Fruit fly (Drosophila melanogaster): ENCODE results near the gene Spn28Dc.
"Not testable (repeated sequence)": the region's sequence is repeated elsewhere in the genome, so short reads cannot be mapped to it uniquely, and the experiment has no call there.

Spn28Dc gene

dm6 chr2L:7984059-7984800 is 22.8 kb downstream of the Spn28Dc start, which contains the start of gene Snoo (continued):
- no peak for TF ChIP-seq CG7368 (GFP tag; optimal IDR thresholded peaks at IDR 0.05)
- TF ChIP-seq fkh (GFP tag; optimal IDR thresholded peaks at IDR 0.05): no peak
- no peak for TF ChIP-seq Met (GFP tag; optimal IDR thresholded peaks at IDR 0.05)
- TF ChIP-seq eg (GFP tag; IDR thresholded peaks at IDR 0.05): peak; percentile 50; the same call in 2 of the 3 replicates
- TF ChIP-seq CG11294 (GFP tag; IDR thresholded peaks at IDR 0.05): no peak
- no peak for TF ChIP-seq CG6854 (GFP tag; optimal IDR thresholded peaks at IDR 0.05)
- TF ChIP-seq achi (GFP tag; optimal IDR thresholded peaks at IDR 0.05): no peak
- no peak for TF ChIP-seq CG31627 (GFP tag; optimal IDR thresholded peaks at IDR 0.05)
- TF ChIP-seq Ets96B (tag; optimal IDR thresholded peaks at IDR 0.05): no peak
- no peak for TF ChIP-seq CG6163 (GFP tag; IDR thresholded peaks at IDR 0.05)
- no peak for TF ChIP-seq CG6276 (GFP tag; optimal IDR thresholded peaks at IDR 0.05)
- TF ChIP-seq CG1621 (tag; optimal IDR thresholded peaks at IDR 0.05): no peak
- TF ChIP-seq svp (GFP tag): peak; percentile 56
- no peak for TF ChIP-seq Sox15 (GFP tag; optimal IDR thresholded peaks at IDR 0.05)
- TF ChIP-seq Ets21C (GFP tag; optimal IDR thresholded peaks at IDR 0.05): no peak
- peak; percentile 75 for TF ChIP-seq Eip78C (GFP tag)
- no peak for TF ChIP-seq Smox (GFP tag; optimal IDR thresholded peaks at IDR 0.05)
- no peak for TF ChIP-seq CG34406 (GFP tag; optimal IDR thresholded peaks at IDR 0.05)
- TF ChIP-seq Hr4 (GFP tag; optimal IDR thresholded peaks at IDR 0.05): no peak
- no peak for TF ChIP-seq CG32006 (GFP tag; optimal IDR thresholded peaks at IDR 0.05)
- TF ChIP-seq CG6808 (GFP tag; optimal IDR thresholded peaks at IDR 0.05): no peak
- peak; percentile 7 for TF ChIP-seq Sox14 (GFP tag; optimal IDR thresholded peaks at IDR 0.05)
- peak; percentile 46 for TF ChIP-seq dsx (GFP tag; optimal IDR thresholded peaks at IDR 0.05; ENCODE audit: poor library complexity, severe bottlenecking)

- not testable (repeated sequence) for TF ChIP-seq Sox14, CG6276, Eip75B (GFP tag; optimal IDR thresholded peaks at IDR 0.05)
Observed at dm6 chr2L:7983646-7984045, 23.4 kb downstream of the Spn28Dc start, which contains the start of gene CG7231. CG7231 (plus strand) TSS chr2L:7983946.

dm6 chr2L:7976738-7977137 is 30.3 kb downstream of the Spn28Dc start:
- TF ChIP-seq CG6276 (GFP tag; optimal IDR thresholded peaks at IDR 0.05): no peak
- no peak for TF ChIP-seq Blimp-1 (GFP tag; optimal IDR thresholded peaks at IDR 0.05)
- TF ChIP-seq CG6792 (GFP tag; optimal IDR thresholded peaks at IDR 0.05): no peak
- TF ChIP-seq topi (GFP tag; optimal IDR thresholded peaks at IDR 0.05): no peak
- peak; percentile 52 for TF ChIP-seq Sox14 (GFP tag; optimal IDR thresholded peaks at IDR 0.05)
- TF ChIP-seq fd59A (GFP tag; optimal IDR thresholded peaks at IDR 0.05): no peak
- TF ChIP-seq Eip78C (GFP tag): peak; percentile 24
- TF ChIP-seq CG31627 (GFP tag; optimal IDR thresholded peaks at IDR 0.05): no peak
- no peak for TF ChIP-seq achi (GFP tag; optimal IDR thresholded peaks at IDR 0.05)
- no peak for TF ChIP-seq CG11294 (GFP tag; IDR thresholded peaks at IDR 0.05)
- peak; percentile 45; the same call in 1 of the 3 replicates for TF ChIP-seq eg (GFP tag; IDR thresholded peaks at IDR 0.05)
- no peak for TF ChIP-seq CG34406 (GFP tag; optimal IDR thresholded peaks at IDR 0.05)
- no peak for TF ChIP-seq cyc (GFP tag; optimal IDR thresholded peaks at IDR 0.05)
- TF ChIP-seq CG16779 (tag; optimal IDR thresholded peaks at IDR 0.05): no peak
- TF ChIP-seq CG1621 (tag; optimal IDR thresholded peaks at IDR 0.05): no peak
- no peak for TF ChIP-seq Smox (GFP tag; optimal IDR thresholded peaks at IDR 0.05)
- no peak for TF ChIP-seq Ets21C (GFP tag; optimal IDR thresholded peaks at IDR 0.05)
- TF ChIP-seq fkh (GFP tag; optimal IDR thresholded peaks at IDR 0.05): peak; percentile 19
- no peak for TF ChIP-seq CG8319 (GFP tag; optimal IDR thresholded peaks at IDR 0.05)
- TF ChIP-seq Hr39 (GFP tag; optimal IDR thresholded peaks at IDR 0.05): no peak
- TF ChIP-seq Sox15 (GFP tag; optimal IDR thresholded peaks at IDR 0.05): no peak
- no peak; the same call in 2 of the 3 replicates for TF ChIP-seq CG6163 (GFP tag; IDR thresholded peaks at IDR 0.05)
- TF ChIP-seq CG3919 (GFP tag; optimal IDR thresholded peaks at IDR 0.05): no peak
- no peak for TF ChIP-seq CG4318 (GFP tag; optimal IDR thresholded peaks at IDR 0.05)
- no peak for TF ChIP-seq Hr38 (GFP tag; optimal IDR thresholded peaks at IDR 0.05)
- no peak for TF ChIP-seq CG11902 (GFP tag; optimal IDR thresholded peaks at IDR 0.05)
- no peak for TF ChIP-seq OdsH (GFP tag; optimal IDR thresholded peaks at IDR 0.05)
- no peak for TF ChIP-seq fd85E (GFP tag; optimal IDR thresholded peaks at IDR 0.05)
- TF ChIP-seq CG9139 (GFP tag; optimal IDR thresholded peaks at IDR 0.05): no peak
- no peak for TF ChIP-seq dac (GFP tag; optimal IDR thresholded peaks at IDR 0.05)
- no peak for TF ChIP-seq Eip93F (GFP tag; optimal IDR thresholded peaks at IDR 0.05)
- TF ChIP-seq dsx (GFP tag; optimal IDR thresholded peaks at IDR 0.05; ENCODE audit: poor library complexity, severe bottlenecking): peak; percentile 11
- no peak for TF ChIP-seq Lpt (GFP tag; optimal IDR thresholded peaks at IDR 0.05)
- TF ChIP-seq acj6 (GFP tag; optimal IDR thresholded peaks at IDR 0.05): no peak
- TF ChIP-seq CG10669 (GFP tag; optimal IDR thresholded peaks at IDR 0.05): no peak
- no peak for TF ChIP-seq lz (GFP tag; optimal IDR thresholded peaks at IDR 0.05)
